Fruit fly (Drosophila melanogaster) whole organism, embryonic: Measurements from ENCODE around the gene e.

Experiments
- ATbp ChIP-seq: fragments of 200-800 bp; sonication (Bioruptor generic); optimal IDR thresholded peaks from 2 replicates; lab custom pipeline; 2017; ENCODE audit warnings: missing biosample characterization, mild to moderate bottlenecking, missing genetic modification characterization, missing genetic modification reagents
- Blimp-1 ChIP-seq: fragments of 200-800 bp; sonication (Bioruptor generic); optimal IDR thresholded peaks from 3 replicates; lab custom pipeline; 2018; ENCODE audit warnings: missing biosample characterization, missing genetic modification characterization, mild to moderate bottlenecking, moderate library complexity, missing genetic modification reagents
- CG11695 ChIP-seq: fragments of 200-800 bp; sonication (Bioruptor generic); IDR thresholded peaks from 3 replicates; pipeline ENCODE4 v1.3.6; 2022; ENCODE audit warnings: missing biosample characterization, missing genetic modification characterization
- CG12071 ChIP-seq: fragments of 200-800 bp; sonication (Bioruptor generic); optimal IDR thresholded peaks from 3 replicates; lab custom pipeline; 2018; ENCODE audit warnings: missing biosample characterization, mild to moderate bottlenecking, missing genetic modification characterization
- CG12769 ChIP-seq: fragments of 200-800 bp; sonication (Bioruptor generic); optimal IDR thresholded peaks from 2 replicates; lab custom pipeline; 2019; ENCODE audit warnings: missing biosample characterization, mild to moderate bottlenecking, missing genetic modification characterization, moderate library complexity
- CG13424 ChIP-seq: fragments of 200-800 bp; sonication (Bioruptor generic); optimal IDR thresholded peaks from 2 replicates; lab custom pipeline; 2019; ENCODE audit warnings: missing biosample characterization, mild to moderate bottlenecking, missing genetic modification characterization, moderate library complexity
- CG14014 ChIP-seq: fragments of 200-800 bp; sonication (Bioruptor generic); IDR thresholded peaks from 2 replicates; pipeline ENCODE4 v1.3.6; 2022; ENCODE audit warnings: missing biosample characterization, missing genetic modification characterization
- CG1603 ChIP-seq: fragments of 200-800 bp; sonication (Bioruptor generic); optimal IDR thresholded peaks from 2 replicates; lab custom pipeline; 2019; ENCODE audit warnings: missing biosample characterization, mild to moderate bottlenecking, missing genetic modification characterization, moderate library complexity
- CG17359 ChIP-seq: fragments of 200-800 bp; sonication (Bioruptor generic); optimal IDR thresholded peaks from 3 replicates; lab custom pipeline; 2018; ENCODE audit warnings: missing biosample characterization, mild to moderate bottlenecking, missing genetic modification characterization, moderate library complexity
- CG18262 ChIP-seq: fragments of 200-800 bp; optimal IDR thresholded peaks from 3 replicates; lab custom pipeline; 2019; ENCODE audit warnings: missing biosample characterization, mild to moderate bottlenecking, missing genetic modification characterization, moderate library complexity
- CG18476 ChIP-seq: fragments of 200-800 bp; sonication (Bioruptor generic); optimal IDR thresholded peaks from 2 replicates; lab custom pipeline; 2016; ENCODE audit warnings: missing biosample characterization, mild to moderate bottlenecking, missing genetic modification characterization
- CG18599 ChIP-seq: fragments of 200-800 bp; sonication (Bioruptor generic); optimal IDR thresholded peaks from 3 replicates; lab custom pipeline; 2017; ENCODE audit warnings: missing biosample characterization, missing genetic modification characterization, mild to moderate bottlenecking, moderate library complexity, missing genetic modification reagents
- CG3847 ChIP-seq: fragments of 200-800 bp; sonication (Bioruptor generic); IDR thresholded peaks from 2 replicates; pipeline ENCODE4 v1.3.6; 2022; ENCODE audit warnings: missing biosample characterization, missing genetic modification characterization
- CG6813 ChIP-seq: fragments of 200-800 bp; sonication (Bioruptor generic); optimal IDR thresholded peaks from 2 replicates; lab custom pipeline; 2017; ENCODE audit warnings: missing biosample characterization, missing genetic modification characterization, mild to moderate bottlenecking, moderate library complexity, missing genetic modification reagents
- CG7987 ChIP-seq: fragments of 200-800 bp; sonication (Bioruptor generic); optimal IDR thresholded peaks from 2 replicates; lab custom pipeline; 2018; ENCODE audit warnings: missing biosample characterization, mild to moderate bottlenecking, missing genetic modification characterization, moderate library complexity
- Eip74EF ChIP-seq, 2 experiments: fragments of 200-800 bp in 1 of 2; fragments of >200 bp in 1 of 2; sonication (Bioruptor generic) in 1 of 2; optimal IDR thresholded peaks; 2 replicates each; lab custom pipeline; 2017 to 2019; ENCODE audit warnings: missing biosample characterization in 2 of 2, missing genetic modification characterization in 2 of 2, mild to moderate bottlenecking in 1 of 2, moderate library complexity in 1 of 2
- HHEX ChIP-seq: fragments of 200-800 bp; sonication (Bioruptor generic); optimal IDR thresholded peaks from 3 replicates; lab custom pipeline; 2017; ENCODE audit warnings: missing biosample characterization, mild to moderate bottlenecking, missing genetic modification characterization, missing genetic modification reagents
- HmgZ ChIP-seq: fragments of 200-800 bp; sonication (Bioruptor generic); optimal IDR thresholded peaks from 2 replicates; lab custom pipeline; 2018; ENCODE audit warnings: missing biosample characterization, mild to moderate bottlenecking, missing genetic modification characterization
- Hr78 ChIP-seq, 2 experiments: fragments of 200-800 bp in 1 of 2; fragments of >200 bp in 1 of 2; sonication (Bioruptor generic) in 1 of 2; optimal IDR thresholded peaks; 2 replicates each; lab custom pipeline; 2017 to 2019; ENCODE audit warnings: missing biosample characterization in 2 of 2, missing genetic modification characterization in 2 of 2, mild to moderate bottlenecking in 1 of 2, moderate library complexity in 1 of 2
- Nf-YC ChIP-seq: fragments of 200-800 bp; optimal IDR thresholded peaks from 3 replicates; lab custom pipeline; 2019; ENCODE audit warnings: missing biosample characterization, mild to moderate bottlenecking, missing genetic modification characterization, moderate library complexity
- Oli ChIP-seq: fragments of 200-800 bp; sonication (Bioruptor generic); optimal IDR thresholded peaks from 2 replicates; lab custom pipeline; 2018; ENCODE audit warnings: missing biosample characterization, mild to moderate bottlenecking, missing genetic modification characterization, moderate library complexity
- PHDP ChIP-seq: fragments of 200-800 bp; sonication (Bioruptor generic); optimal IDR thresholded peaks from 3 replicates; lab custom pipeline; 2018; ENCODE audit warnings: missing biosample characterization, mild to moderate bottlenecking, missing genetic modification characterization, moderate library complexity
- Sox100B ChIP-seq: fragments of 200-800 bp; sonication (Bioruptor generic); optimal IDR thresholded peaks from 3 replicates; lab custom pipeline; 2018; ENCODE audit warnings: missing biosample characterization, mild to moderate bottlenecking, missing genetic modification characterization
- Sox102F ChIP-seq: fragments of 200-800 bp; sonication (Bioruptor generic); optimal IDR thresholded peaks from 2 replicates; lab custom pipeline; 2018; ENCODE audit warnings: missing biosample characterization, mild to moderate bottlenecking, missing genetic modification characterization, moderate library complexity
- Spps ChIP-seq: fragments of 200-800 bp; sonication (Bioruptor generic); optimal IDR thresholded peaks from 2 replicates; lab custom pipeline; 2018; ENCODE audit warnings: missing biosample characterization, mild to moderate bottlenecking, missing genetic modification characterization
- Sry-β ChIP-seq: fragments of 200-800 bp; sonication (Bioruptor generic); optimal IDR thresholded peaks from 2 replicates; lab custom pipeline; 2018; ENCODE audit warnings: missing biosample characterization, mild to moderate bottlenecking, missing genetic modification characterization, moderate library complexity
- ash1 ChIP-seq: fragments of 200-800 bp; sonication (Bioruptor generic); optimal IDR thresholded peaks from 2 replicates; lab custom pipeline; 2018; ENCODE audit warnings: missing biosample characterization, mild to moderate bottlenecking, missing genetic modification characterization
- ci ChIP-seq: fragments of 200-800 bp; sonication (Bioruptor generic); IDR thresholded peaks from 3 replicates; pipeline ENCODE4 v1.3.6; 2022; ENCODE audit warnings: missing biosample characterization, missing genetic modification characterization
- crol ChIP-seq: fragments of 200-800 bp; sonication (Bioruptor generic); IDR thresholded peaks from 2 replicates; pipeline ENCODE4 v1.3.6; 2022; ENCODE audit warnings: missing biosample characterization, missing genetic modification characterization
- dmrt99B ChIP-seq: fragments of 200-800 bp; sonication (Bioruptor generic); optimal IDR thresholded peaks from 2 replicates; lab custom pipeline; 2018; ENCODE audit warnings: missing biosample characterization, mild to moderate bottlenecking, missing genetic modification characterization, moderate library complexity
- grau ChIP-seq: fragments of 200-800 bp; optimal IDR thresholded peaks from 3 replicates; lab custom pipeline; 2019; ENCODE audit warnings: missing biosample characterization, mild to moderate bottlenecking, missing genetic modification characterization, moderate library complexity
- grn ChIP-seq: fragments of 200-800 bp; sonication (Bioruptor generic); optimal IDR thresholded peaks from 3 replicates; lab custom pipeline; 2017; ENCODE audit warnings: missing biosample characterization, missing genetic modification characterization
- ham ChIP-seq: fragments of 200-800 bp; sonication (Bioruptor generic); IDR thresholded peaks from 2 replicates; pipeline ENCODE4 v1.3.6; 2022; ENCODE audit warnings: missing biosample characterization, missing genetic modification characterization
- hkb ChIP-seq, 2 experiments: fragments of 200-800 bp in 1 of 2; fragments of >200 bp in 1 of 2; sonication (Bioruptor generic) in 1 of 2; IDR thresholded peaks in 1 of 2; optimal IDR thresholded peaks in 1 of 2; 2 replicates each; pipeline versions ENCODE4 v1.3.6 to Lab custom; 2017 to 2022; ENCODE audit warnings: missing biosample characterization in 1 of 2, missing genetic modification characterization in 1 of 2
- lab ChIP-seq: fragments of 200-800 bp; sonication (Bioruptor generic); optimal IDR thresholded peaks from 3 replicates; lab custom pipeline; 2017; ENCODE audit warnings: missing biosample characterization, missing genetic modification characterization, mild to moderate bottlenecking, moderate library complexity, missing genetic modification reagents
- psq ChIP-seq: fragments of 200-800 bp; sonication (Bioruptor generic); optimal IDR thresholded peaks from 2 replicates; lab custom pipeline; 2017; ENCODE audit warnings: missing biosample characterization, missing genetic modification characterization
- sens ChIP-seq: fragments of 200-800 bp; sonication (Bioruptor generic); peaks from one replicate; lab custom pipeline; 2016; ENCODE audit warnings: missing biosample characterization, missing genetic modification characterization
- unpg ChIP-seq: fragments of 200-800 bp; sonication (Bioruptor generic); optimal IDR thresholded peaks from 3 replicates; lab custom pipeline; 2018; ENCODE audit warnings: missing biosample characterization, mild to moderate bottlenecking, missing genetic modification characterization, moderate library complexity
- vvl ChIP-seq: fragments of 200-800 bp; sonication (Bioruptor generic); IDR thresholded peaks from 2 replicates; pipeline ENCODE4 v1.3.6; 2022; ENCODE audit warnings: missing biosample characterization, missing genetic modification characterization

The e gene

DNA sequence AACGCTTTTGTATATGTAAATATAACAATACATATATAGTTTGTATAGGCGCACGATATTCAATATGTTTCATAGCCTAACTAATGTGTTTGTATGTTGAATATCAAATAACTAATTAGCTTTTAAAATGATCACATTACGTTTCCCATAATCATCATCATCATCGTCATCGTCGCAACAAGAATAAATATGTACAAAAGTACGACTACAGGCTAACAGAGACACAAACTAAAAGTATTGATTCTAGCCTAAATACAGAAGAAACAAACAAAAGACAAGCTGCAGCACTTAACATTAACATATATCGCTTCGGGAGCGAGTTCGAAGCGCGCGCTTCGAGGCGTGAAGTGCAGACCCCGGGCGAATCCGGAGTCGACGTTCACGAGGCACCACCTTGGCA lies 34.2 kb upstream of the e start (continued):
- no peak for TF ChIP-seq Sox102F (GFP tag; lab: Kevin White, UChicago)
- TF ChIP-seq Nf-YC (tag; lab: Kevin White, UChicago), result peak; percentile 5
- TF ChIP-seq Sry-β (GFP tag; lab: Kevin White, UChicago), result no peak
- TF ChIP-seq Blimp-1 (GFP tag; lab: Kevin White, UChicago), result peak; percentile 36
- no peak for TF ChIP-seq Spps (tag; lab: Kevin White, UChicago)
- TF ChIP-seq CG7987 (GFP tag; lab: Kevin White, UChicago), result peak; percentile 28
- TF ChIP-seq Oli (tag; lab: Kevin White, UChicago), result no peak
- peak; percentile 16 for TF ChIP-seq CG1603 (tag; lab: Kevin White, UChicago)
- peak; percentile 37 for TF ChIP-seq CG13424 (tag; lab: Kevin White, UChicago)
- peak; percentile 13 for TF ChIP-seq CG18599 (GFP tag; lab: Kevin White, UChicago)
- peak; percentile 41 for TF ChIP-seq CG17359
- peak; percentile 40 for TF ChIP-seq lab (GFP tag; lab: Kevin White, UChicago)
- peak; percentile 31 for TF ChIP-seq unpg (GFP tag; lab: Kevin White, UChicago)
- peak; percentile 22 for TF ChIP-seq dmrt99B (tag; lab: Kevin White, UChicago)
- peak; percentile 53 for TF ChIP-seq HHEX (GFP tag; lab: Kevin White, UChicago)
- TF ChIP-seq CG14014 (GFP tag; lab: Robert Waterston, UW), result no peak
- no peak for TF ChIP-seq CG3847 (GFP tag; lab: Robert Waterston, UW)
- TF ChIP-seq grn (GFP tag; lab: Kevin White, UChicago), result no peak
- TF ChIP-seq Sox100B (GFP tag; lab: Kevin White, UChicago), result peak; percentile 16
- peak; percentile 75 for TF ChIP-seq ATbp (GFP tag; lab: Kevin White, UChicago)
- TF ChIP-seq ash1 (GFP tag; lab: Kevin White, UChicago), result no peak
- TF ChIP-seq crol (GFP tag; lab: Robert Waterston, UW), result no peak
- 0 out of 3 replicates have a peak, but pooled peaks have one; percentile 22 for TF ChIP-seq ci (GFP tag; lab: Robert Waterston, UW)
- TF ChIP-seq sens, result peak; percentile 69
- TF ChIP-seq CG11695 (GFP tag; lab: Robert Waterston, UW), result 0 out of 3 replicates have a peak, but pooled peaks have one; percentile 37
- TF ChIP-seq Hr78 (GFP tag; optimal IDR thresholded peaks at IDR 0.05; lab: Kevin White, UChicago), result peak in 1 of 2 experiments; percentile 19
- TF ChIP-seq psq (GFP tag; lab: Kevin White, UChicago), result no peak
- TF ChIP-seq vvl (GFP tag; lab: Robert Waterston, UW), result peak; percentile 25; the same call in 1 of the 2 replicates
- TF ChIP-seq CG18476, result peak; percentile 1
- peak in 1 of 2 experiments; percentile 8 for TF ChIP-seq Eip74EF (GFP tag; optimal IDR thresholded peaks at IDR 0.05; lab: Kevin White, UChicago)
- peak; percentile 48 for TF ChIP-seq PHDP (tag; lab: Kevin White, UChicago)
- peak; percentile 13 for TF ChIP-seq CG12769
- TF ChIP-seq hkb (optimal IDR thresholded peaks at IDR 0.05; lab: Kevin White, UChicago), result no peak
- peak; percentile 47; the same call in 1 of the 2 replicates for TF ChIP-seq hkb (GFP tag; IDR thresholded peaks at IDR 0.05; lab: Robert Waterston, UW)
- no peak for TF ChIP-seq grau (tag; lab: Kevin White, UChicago)
- TF ChIP-seq HmgZ, result peak; percentile 17
- no peak for TF ChIP-seq ham (GFP tag; lab: Robert Waterston, UW)
- peak; percentile 66 for TF ChIP-seq CG6813
- TF ChIP-seq CG12071 (GFP tag; lab: Kevin White, UChicago), result peak; percentile 30
- TF ChIP-seq CG18262 (tag; lab: Kevin White, UChicago), result peak; percentile 8
- TF ChIP-seq, all 482 proteins: peak for 70
